Worm (Caenorhabditis elegans) whole organism, L4 larva: ENCODE data around the gene srh-219.

Experiments
- ZK337.2 ChIP-seq: fragments of 200-800 bp; sonication (Bioruptor generic); IDR thresholded peaks from 2 replicates; pipeline ENCODE4 v1.3.6; 2022; ENCODE audit warnings: missing genetic modification reagents, missing genetic modification characterization, missing compliant biosample characterization
- dmd-8 ChIP-seq: fragments of 200-800 bp; sonication (Bioruptor generic); IDR thresholded peaks from 2 replicates; pipeline ENCODE4 v1.3.6; 2022; ENCODE audit warnings: missing genetic modification characterization, missing compliant biosample characterization
- dpl-1 ChIP-seq: fragments of 150-350 bp; optimal IDR thresholded peaks from 2 replicates; lab custom pipeline; 2014; ENCODE audit warnings: missing biosample characterization, missing genetic modification reagents, missing genetic modification characterization
- egl-27 ChIP-seq: sonication (generic microtip); optimal IDR thresholded peaks from 3 replicates; lab custom pipeline; 2017; ENCODE audit warnings: missing biosample characterization, missing genetic modification reagents, missing genetic modification characterization
- fos-1 ChIP-seq: fragments of 150-350 bp; optimal IDR thresholded peaks from 2 replicates; lab custom pipeline; 2014; ENCODE audit warnings: missing biosample characterization, missing genetic modification characterization
- jun-1 ChIP-seq: fragments of 150-350 bp; optimal IDR thresholded peaks from 2 replicates; lab custom pipeline; 2014; ENCODE audit warnings: missing biosample characterization, missing genetic modification reagents, missing genetic modification characterization
- lin-1 ChIP-seq: fragments of 200-800 bp; sonication (Bioruptor generic); IDR thresholded peaks from 2 replicates; pipeline ENCODE4 v1.3.6; 2022; ENCODE audit warnings: missing genetic modification reagents, missing genetic modification characterization, missing compliant biosample characterization
- lin-15B ChIP-seq: fragments of 150-350 bp; sonication (generic microtip); optimal IDR thresholded peaks from 3 replicates; lab custom pipeline; 2014; ENCODE audit warnings: missing biosample characterization, missing genetic modification characterization
- mdl-1 ChIP-seq, 2 experiments: fragments of 150-350 bp in 1 of 2; sonication (generic microtip) in 1 of 2; optimal IDR thresholded peaks; 2 replicates each; lab custom pipeline; 2014 to 2017; ENCODE audit warnings: missing biosample characterization in 2 of 2, missing genetic modification characterization in 2 of 2
- nhr-11 ChIP-seq: fragments of 150-350 bp; optimal IDR thresholded peaks from 2 replicates; lab custom pipeline; 2014; ENCODE audit warnings: missing biosample characterization, missing genetic modification characterization
- nhr-111 ChIP-seq: fragments of 200-800 bp; sonication (Bioruptor generic); optimal IDR thresholded peaks from 2 replicates; lab custom pipeline; 2018; ENCODE audit warnings: mild to moderate bottlenecking, missing genetic modification characterization, missing compliant biosample characterization
- nhr-77 ChIP-seq: fragments of 150-350 bp; optimal IDR thresholded peaks from 2 replicates; lab custom pipeline; 2014; ENCODE audit warnings: missing biosample characterization, missing genetic modification characterization
- snpc-1.2 ChIP-seq: fragments of 200-800 bp; sonication (Bioruptor generic); IDR thresholded peaks from 2 replicates; pipeline ENCODE4 v1.3.6; 2022; ENCODE audit warnings: missing genetic modification reagents, missing genetic modification characterization, missing compliant biosample characterization
- unc-62 ChIP-seq, 3 experiments: fragments of 150-350 bp in 1 of 3; sonication (generic microtip); optimal IDR thresholded peaks in 2 of 3; peaks in 1 of 3; 1 replicate in 1 of 3; 2 replicates in 2 of 3; lab custom pipeline; 2014 to 2017; ENCODE audit warnings: missing biosample characterization in 3 of 3, missing genetic modification characterization in 3 of 3, missing genetic modification reagents in 3 of 3, missing genotype in 1 of 3

- TF ChIP-seq unc-62 (GFP tag; optimal IDR thresholded peaks at IDR 0.05 in 1 of 2; lab: Kevin White, UChicago) (no peak), unc-62 (tag; optimal IDR thresholded peaks at IDR 0.05; lab: Kevin White, UChicago) (no peak), egl-27 (tag; lab: Kevin White, UChicago) (no peak), lin-1 (no peak), snpc-1.2 (no peak), nhr-11 (tag; lab: Kevin White, UChicago) (no peak), dpl-1 (no peak), dmd-8 (GFP tag; lab: Robert Waterston, UW) (no peak), fos-1 (tag; lab: Kevin White, UChicago) (no peak), jun-1 (no peak), lin-15B (no peak), ZK337.2 (GFP tag; lab: Robert Waterston, UW) (no peak), nhr-77 (tag; lab: Kevin White, UChicago) (no peak), mdl-1 (tag; optimal IDR thresholded peaks at IDR 0.05; lab: Kevin White, UChicago) (no peak), nhr-111 (GFP tag; lab: Kevin White, UChicago) (no peak)
These were observed 49.6 kb downstream of the srh-219 start, which contains the start of gene glb-14 for ce11 chrV:15544898-15545297.
